Fruit fly (Drosophila melanogaster): ENCODE data around the gene mRpL11.

mRpL11 gene

DNA sequence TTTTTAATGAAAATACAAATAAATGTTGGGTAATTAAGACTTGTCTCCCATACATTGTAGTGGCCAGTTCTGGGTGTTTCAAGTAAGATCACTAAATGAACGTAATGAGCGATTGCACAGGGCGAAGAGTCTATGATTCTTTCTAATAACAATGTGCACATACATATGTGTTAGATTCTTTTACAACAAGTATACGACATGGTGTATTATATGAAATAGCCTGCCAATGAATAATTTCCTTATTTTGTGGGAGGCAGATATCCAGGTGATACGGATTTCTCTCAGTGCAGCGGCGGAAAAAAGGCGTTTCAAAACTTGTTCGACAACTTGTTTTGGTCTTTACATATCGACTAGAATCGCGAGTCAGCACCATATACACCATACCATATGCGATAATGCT is 38.1 kb upstream of the mRpL11 start (continued):
- TF ChIP-seq cad (GFP tag; optimal IDR thresholded peaks at IDR 0.05), result no peak
- TF ChIP-seq Bdp1 (GFP tag; optimal IDR thresholded peaks at IDR 0.05), result peak; percentile 15
- TF ChIP-seq sna (GFP tag; IDR thresholded peaks at IDR 0.05; ENCODE audit: partially characterized antibody), result no peak
- TF ChIP-seq CG11085 (GFP tag; IDR thresholded peaks at IDR 0.05), result 0 out of 2 replicates have a peak, but pooled peaks have one; percentile 15
- TF ChIP-seq cas (GFP tag; IDR thresholded peaks at IDR 0.05), result peak; percentile 46; the same call in 1 of the 2 replicates
- no peak for TF ChIP-seq kni (GFP tag; optimal IDR thresholded peaks at IDR 0.05)
- TF ChIP-seq B-H1 (GFP tag; IDR thresholded peaks at IDR 0.05), result peak; percentile 28; the same call in 1 of the 3 replicates
- peak; percentile 63 for TF ChIP-seq Bteb2 (GFP tag; optimal IDR thresholded peaks at IDR 0.05)
- peak; percentile 62; the same call in 2 of the 3 replicates for TF ChIP-seq CG11456 (GFP tag; IDR thresholded peaks at IDR 0.05)
- peak; percentile 16; the same call in 1 of the 3 replicates for TF ChIP-seq otp (GFP tag; IDR thresholded peaks at IDR 0.05)
- peak; percentile 82 for TF ChIP-seq Drgx (GFP tag; IDR thresholded peaks at IDR 0.05)
- TF ChIP-seq dysf (GFP tag; IDR thresholded peaks at IDR 0.05), result peak; percentile 69
- peak; percentile 38 for TF ChIP-seq org-1 (GFP tag; optimal IDR thresholded peaks at IDR 0.05)
- TF ChIP-seq Ptx1 (GFP tag; IDR thresholded peaks at IDR 0.05), result peak; percentile 58
- TF ChIP-seq vnd (GFP tag; IDR thresholded peaks at IDR 0.05; ENCODE audit: partially characterized antibody), result no peak
- TF ChIP-seq CG11504 (tag; optimal IDR thresholded peaks at IDR 0.05), result peak; percentile 48
- TF ChIP-seq eve (GFP tag; optimal IDR thresholded peaks at IDR 0.05), result peak in 1 of 2 experiments; percentile 42
- peak; percentile 18 for TF ChIP-seq ems (GFP tag; optimal IDR thresholded peaks at IDR 0.05)
- TF ChIP-seq CrebB (tag; optimal IDR thresholded peaks at IDR 0.05), result no peak
- peak; percentile 22 for TF ChIP-seq p53 (GFP tag; optimal IDR thresholded peaks at IDR 0.05)
- no peak for TF ChIP-seq stwl (tag; optimal IDR thresholded peaks at IDR 0.05)
- peak; percentile 62; the same call in 2 of the 3 replicates for TF ChIP-seq ci (GFP tag; IDR thresholded peaks at IDR 0.05)
- peak; percentile 29; the same call in 1 of the 2 replicates for TF ChIP-seq E2f2 (GFP tag; IDR thresholded peaks at IDR 0.05)
- TF ChIP-seq lbe (GFP tag; optimal IDR thresholded peaks at IDR 0.05), result no peak
- TF ChIP-seq CG5245 (GFP tag; optimal IDR thresholded peaks at IDR 0.05), result peak; percentile 4
- TF ChIP-seq CG18262 (tag; optimal IDR thresholded peaks at IDR 0.05), result peak; percentile 34
- TF ChIP-seq luna (GFP tag; optimal IDR thresholded peaks at IDR 0.05), result peak; percentile 16
- TF ChIP-seq her (GFP tag; optimal IDR thresholded peaks at IDR 0.05), result peak; percentile 56
- 0 out of 3 replicates have a peak, but pooled peaks have one; percentile 20 for TF ChIP-seq CG11560 (tag; IDR thresholded peaks at IDR 0.05)
- TF ChIP-seq CG15514 (GFP tag; optimal IDR thresholded peaks at IDR 0.05), result peak; percentile 60
- peak; percentile 55; the same call in 1 of the 2 replicates for TF ChIP-seq CG31224 (GFP tag; IDR thresholded peaks at IDR 0.05)
- TF ChIP-seq CG9609 (GFP tag; optimal IDR thresholded peaks at IDR 0.05), result peak; percentile 60
- TF ChIP-seq slbo (GFP tag; IDR thresholded peaks at IDR 0.05), result peak; percentile 88
- peak; percentile 24 for TF ChIP-seq Blimp-1 (GFP tag; optimal IDR thresholded peaks at IDR 0.05)
- TF ChIP-seq CG11247 (GFP tag; IDR thresholded peaks at IDR 0.05), result peak; percentile 56
- TF ChIP-seq Fer1 (GFP tag; optimal IDR thresholded peaks at IDR 0.05), result peak; percentile 43
- TF ChIP-seq jumu (GFP tag; optimal IDR thresholded peaks at IDR 0.05), result peak; percentile 11
- no peak for TF ChIP-seq Elba2 (GFP tag; optimal IDR thresholded peaks at IDR 0.05)
- 0 out of 2 replicates have a peak, but pooled peaks have one; percentile 51 for TF ChIP-seq peb (GFP tag; IDR thresholded peaks at IDR 0.05)
- TF ChIP-seq ken (GFP tag; IDR thresholded peaks at IDR 0.05), result no peak
- TF ChIP-seq CG14441 (GFP tag; IDR thresholded peaks at IDR 0.05), result peak; percentile 59
- TF ChIP-seq CG4854 (GFP tag; optimal IDR thresholded peaks at IDR 0.05), result peak; percentile 1
- peak; percentile 50 for TF ChIP-seq HHEX (GFP tag; optimal IDR thresholded peaks at IDR 0.05)
- peak; percentile 45 for TF ChIP-seq CG12391 (tag; optimal IDR thresholded peaks at IDR 0.05)
- TF ChIP-seq CG17186 (GFP tag; optimal IDR thresholded peaks at IDR 0.05), result no peak
- TF ChIP-seq maf-S (GFP tag; optimal IDR thresholded peaks at IDR 0.05), result no peak
- peak; percentile 23 for TF ChIP-seq Hand (GFP tag; optimal IDR thresholded peaks at IDR 0.05)
- TF ChIP-seq CG6654 (GFP tag; optimal IDR thresholded peaks at IDR 0.05), result peak; percentile 24
- TF ChIP-seq Oaz (GFP tag; IDR thresholded peaks at IDR 0.05), result no peak
- TF ChIP-seq phol (tag; optimal IDR thresholded peaks at IDR 0.05), result peak; percentile 53
- no peak for TF ChIP-seq CTCF (GFP tag; optimal IDR thresholded peaks at IDR 0.05)
- no peak for TF ChIP-seq CG16863 (GFP tag; optimal IDR thresholded peaks at IDR 0.05)

Data from whole organism, embryonic.